Worm (Caenorhabditis elegans): ENCODE results near the gene F01G10.6.
A peak's percentile ranks its signal among the peaks of the same experiment; 100 is the strongest.

F01G10.6 gene

ce11 chrIV:10242458-10243123 lies 15.2 kb upstream of the F01G10.6 start (continued):
- TF ChIP-seq lsl-1 (GFP tag; optimal IDR thresholded peaks at IDR 0.05) = peak; percentile 20
- no peak for TF ChIP-seq sdz-38 (tag; optimal IDR thresholded peaks at IDR 0.05)
- TF ChIP-seq hmg-20 (GFP tag; IDR thresholded peaks at IDR 0.05) = no peak
- TF ChIP-seq ztf-28 (GFP tag; IDR thresholded peaks at IDR 0.05) = no peak
- no peak for TF ChIP-seq F39B2.1 (GFP tag; IDR thresholded peaks at IDR 0.05)
- TF ChIP-seq unc-62 (GFP tag; optimal IDR thresholded peaks at IDR 0.05) = no peak
- no peak for TF ChIP-seq zim-3 (tag; optimal IDR thresholded peaks at IDR 0.05)
- TF ChIP-seq ztf-25 (GFP tag; IDR thresholded peaks at IDR 0.05) = no peak
- no peak for TF ChIP-seq cebp-2 (GFP tag; IDR thresholded peaks at IDR 0.05)

DNA sequence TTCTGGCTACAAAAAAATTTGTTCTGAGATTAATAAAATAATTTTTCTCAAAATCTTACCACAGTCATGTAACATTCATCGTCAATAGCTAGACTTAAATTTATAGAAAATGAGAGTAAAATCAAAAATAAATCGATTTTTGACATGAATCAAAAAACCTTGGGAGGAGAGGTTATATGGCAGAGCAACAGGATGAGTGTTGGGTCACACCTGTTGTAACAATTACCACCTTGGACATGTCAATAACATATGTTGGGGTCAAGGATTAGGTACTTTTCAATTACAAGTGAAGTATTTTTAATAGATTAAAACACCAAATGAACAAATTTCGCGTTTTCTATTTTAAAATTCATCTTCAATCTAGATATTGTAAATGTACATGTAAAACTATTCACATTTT lies 14.2 kb upstream of the F01G10.6 start, which contains the start of gene lipl-7:
Gene lipl-7, minus strand, starts transcription at position 165 of the 400 bp plus-strand sequence.
- no peak for TF ChIP-seq mxl-1 (tag; optimal IDR thresholded peaks at IDR 0.05)
- no peak for TF ChIP-seq lsy-27 (tag; optimal IDR thresholded peaks at IDR 0.05; ENCODE audit: borderline replicate concordance, insufficient read depth)
- no peak for TF ChIP-seq fkh-3 (tag; optimal IDR thresholded peaks at IDR 0.05)
- TF ChIP-seq D2030.7 (GFP tag; IDR thresholded peaks at IDR 0.05) = no peak
- no peak for TF ChIP-seq attf-6 (GFP tag; IDR thresholded peaks at IDR 0.05)
- TF ChIP-seq egl-18 (GFP tag; IDR thresholded peaks at IDR 0.05) = no peak
- no peak for TF ChIP-seq ets-4 (GFP tag; optimal IDR thresholded peaks at IDR 0.05)
- TF ChIP-seq F52B5.7 (tag; optimal IDR thresholded peaks at IDR 0.05) = no peak
- TF ChIP-seq attf-5 (GFP tag; optimal IDR thresholded peaks at IDR 0.05) = no peak
- TF ChIP-seq hmg-1.2 (GFP tag; IDR thresholded peaks at IDR 0.05) = no peak
- no peak for TF ChIP-seq gei-17 (GFP tag; optimal IDR thresholded peaks at IDR 0.05)
- no peak for TF ChIP-seq nfyb-1 (GFP tag; IDR thresholded peaks at IDR 0.05)
- no peak for TF ChIP-seq die-1 (tag; optimal IDR thresholded peaks at IDR 0.05)
- TF ChIP-seq pha-4 (tag; optimal IDR thresholded peaks at IDR 0.05) = no peak
- no peak for TF ChIP-seq madf-10 (tag; optimal IDR thresholded peaks at IDR 0.05)
- TF ChIP-seq repo-1 (tag; optimal IDR thresholded peaks at IDR 0.05) = no peak
- no peak for TF ChIP-seq ztf-28 (GFP tag; IDR thresholded peaks at IDR 0.05)
- TF ChIP-seq F22D6.2 (tag; optimal IDR thresholded peaks at IDR 0.05) = no peak
- no peak for TF ChIP-seq athp-1 (tag; optimal IDR thresholded peaks at IDR 0.05)
- TF ChIP-seq dox-1 (GFP tag; IDR thresholded peaks at IDR 0.05) = no peak

- TF ChIP-seq F52B5.7 (tag; optimal IDR thresholded peaks at IDR 0.05) = no peak
- TF ChIP-seq egl-18 (GFP tag; IDR thresholded peaks at IDR 0.05) = no peak
- no peak for TF ChIP-seq ceh-58 (GFP tag; IDR thresholded peaks at IDR 0.05)
- no peak for TF ChIP-seq akir-1 (GFP tag; optimal IDR thresholded peaks at IDR 0.05)
- no peak for TF ChIP-seq pbrm-1 (GFP tag; IDR thresholded peaks at IDR 0.05)
- TF ChIP-seq zim-3 (tag; optimal IDR thresholded peaks at IDR 0.05) = no peak
- TF ChIP-seq F10E7.11 (tag; optimal IDR thresholded peaks at IDR 0.05) = no peak
- no peak for TF ChIP-seq rcor-1 (GFP tag; IDR thresholded peaks at IDR 0.05)
- TF ChIP-seq nfya-1 (tag; optimal IDR thresholded peaks at IDR 0.05; ENCODE audit: borderline replicate concordance, insufficient read depth) = no peak
- TF ChIP-seq snpc-3.4 (tag; optimal IDR thresholded peaks at IDR 0.05) = no peak
Observed at ce11 chrIV:10239045-10239444, 11.6 kb upstream of the F01G10.6 start, which contains the start of gene ech-8. TSS of gene ech-8 (minus strand) at chrIV:10239176.

ce11 chrIV:10236106-10236505 lies 8.7 kb upstream of the F01G10.6 start:
- TF ChIP-seq let-607 (tag; optimal IDR thresholded peaks at IDR 0.05) (peak in 1 of 2 experiments; percentile 12), B0035.1 (tag; optimal IDR thresholded peaks at IDR 0.05) (no peak), nhr-80 (tag; optimal IDR thresholded peaks at IDR 0.05) (peak; percentile 68), F57C9.4 (tag; optimal IDR thresholded peaks at IDR 0.05) (no peak), egl-18 (GFP tag; IDR thresholded peaks at IDR 0.05) (no peak), ets-4 (GFP tag; optimal IDR thresholded peaks at IDR 0.05) (peak; percentile 52)

Measured in whole organism, young adult.